Fruit fly (Drosophila melanogaster) whole organism: ENCODE results near the gene Cyp12a5.

ENCODE experiments used
- CG8478 ChIP-seq: fragments of >200 bp; optimal IDR thresholded peaks from 2 replicates; lab custom pipeline; 2018; ENCODE audit warnings: inconsistent platforms
- Dll ChIP-seq: fragments of >200 bp; optimal IDR thresholded peaks from 2 replicates; lab custom pipeline; 2017
- EcR ChIP-seq, 2 experiments: fragments of >200 bp; optimal IDR thresholded peaks; 2 replicates each; lab custom pipeline; 2017; ENCODE audit warnings: missing biosample characterization in 2 of 2, missing genetic modification characterization in 2 of 2, missing genetic modification reagents in 2 of 2
- pan ChIP-seq: fragments of >200 bp; optimal IDR thresholded peaks from 2 replicates; lab custom pipeline; 2017
- psq ChIP-seq: fragments of >200 bp; optimal IDR thresholded peaks from 2 replicates; lab custom pipeline; 2017

- TF ChIP-seq CG8478 (lab: Kevin White, UChicago) = no peak
- no peak for TF ChIP-seq psq (lab: Kevin White, UChicago)
- TF ChIP-seq pan = no peak
- TF ChIP-seq EcR (GFP tag; optimal IDR thresholded peaks at IDR 0.05; lab: Kevin White, UChicago) = no peak
- no peak for TF ChIP-seq Dll (lab: Kevin White, UChicago)
Observed at dm6 chr3R:19093127-19093812, 39.2 kb upstream of the Cyp12a5 start.
